Worm (Caenorhabditis elegans) whole organism, L1 larva: ENCODE data around the gene ZK1290.7.
A peak's percentile ranks its signal among the peaks of the same experiment; 100 is the strongest.

Experiments
- Y116A8C.19 ChIP-seq: sonication (generic microtip); optimal IDR thresholded peaks from 2 replicates; lab custom pipeline; 2016; ENCODE audit warnings: missing compliant biosample characterization, missing genetic modification characterization, borderline replicate concordance
- aha-1 ChIP-seq: fragments of 150-350 bp; optimal IDR thresholded peaks from 2 replicates; lab custom pipeline; 2014; ENCODE audit warnings: missing biosample characterization, missing genetic modification characterization
- blmp-1 ChIP-seq: fragments of 150-350 bp; optimal IDR thresholded peaks from 2 replicates; lab custom pipeline; 2014; ENCODE audit warnings: missing biosample characterization, missing genetic modification characterization
- ceh-63 ChIP-seq: fragments of 200-800 bp; sonication (Bioruptor generic); optimal IDR thresholded peaks from 2 replicates; lab custom pipeline; 2018; ENCODE audit warnings: mild to moderate bottlenecking, missing genetic modification characterization, missing compliant biosample characterization
- ceh-82 ChIP-seq, 3 experiments: fragments of 150-350 bp in 1 of 3; sonication (generic microtip) in 2 of 3; optimal IDR thresholded peaks; 2 replicates each; lab custom pipeline; 2014 to 2017; ENCODE audit warnings: missing biosample characterization in 3 of 3, missing genetic modification characterization in 3 of 3
- ces-1 ChIP-seq: fragments of 150-350 bp; optimal IDR thresholded peaks from 2 replicates; lab custom pipeline; 2014; ENCODE audit warnings: missing biosample characterization, missing genetic modification reagents, missing genetic modification characterization
- efl-1 ChIP-seq, 4 experiments: fragments of 150-350 bp; optimal IDR thresholded peaks in 3 of 4; peaks in 1 of 4; 1 replicate in 1 of 4; 2 replicates in 3 of 4; lab custom pipeline; 2014; ENCODE audit warnings: missing biosample characterization in 2 of 4, missing genetic modification characterization in 2 of 4, missing genetic modification reagents in 2 of 4
- efl-3 ChIP-seq: fragments of 200-800 bp; sonication (Bioruptor generic); optimal IDR thresholded peaks from 2 replicates; lab custom pipeline; 2018; ENCODE audit warnings: mild to moderate bottlenecking, missing genetic modification characterization, missing compliant biosample characterization
- egl-13 ChIP-seq: sonication (generic microtip); optimal IDR thresholded peaks from 2 replicates; lab custom pipeline; 2016; ENCODE audit warnings: missing genotype, missing genetic modification reagents, missing genetic modification characterization, missing compliant biosample characterization
- elt-2 ChIP-seq: sonication (generic microtip); optimal IDR thresholded peaks from 2 replicates; lab custom pipeline; 2016; ENCODE audit warnings: missing genetic modification characterization, mild to moderate bottlenecking, inconsistent platforms, missing compliant biosample characterization, missing genetic modification reagents
- elt-3 ChIP-seq, 6 experiments: fragments of 150-350 bp in 1 of 6; sonication (generic microtip); optimal IDR thresholded peaks; 2 replicates each; lab custom pipeline; 2017 to 2018; ENCODE audit warnings: missing biosample characterization in 6 of 6, missing genetic modification characterization in 6 of 6, inconsistent platforms in 1 of 6
- fkh-10 ChIP-seq: sonication (generic microtip); optimal IDR thresholded peaks from 2 replicates; lab custom pipeline; 2017; ENCODE audit warnings: missing biosample characterization, missing genetic modification reagents, missing genetic modification characterization
- fos-1 ChIP-seq: fragments of 150-350 bp; optimal IDR thresholded peaks from 2 replicates; lab custom pipeline; 2014; ENCODE audit warnings: missing biosample characterization, missing genetic modification characterization
- hlh-4 ChIP-seq: sonication (generic microtip); optimal IDR thresholded peaks from 2 replicates; lab custom pipeline; 2016; ENCODE audit warnings: mild to moderate bottlenecking, missing genetic modification characterization, missing compliant biosample characterization
- hpl-2 ChIP-seq: fragments of 150-350 bp; optimal IDR thresholded peaks from 2 replicates; lab custom pipeline; 2014; ENCODE audit warnings: missing biosample characterization, missing genetic modification reagents, missing genetic modification characterization
- isw-1 ChIP-seq: fragments of 200-800 bp; sonication (Bioruptor generic); IDR thresholded peaks from 2 replicates; pipeline ENCODE4 v1.3.6; 2022; ENCODE audit warnings: missing genetic modification characterization, missing compliant biosample characterization
- jun-1 ChIP-seq: fragments of 150-350 bp; optimal IDR thresholded peaks from 2 replicates; lab custom pipeline; 2014; ENCODE audit warnings: missing biosample characterization, missing genetic modification reagents, missing genetic modification characterization
- lin-13 ChIP-seq: fragments of 150-350 bp; optimal IDR thresholded peaks from 2 replicates; lab custom pipeline; 2014; ENCODE audit warnings: missing biosample characterization, missing genetic modification reagents, missing genetic modification characterization
- lin-14 ChIP-seq: fragments of 200-800 bp; sonication (Bioruptor generic); optimal IDR thresholded peaks from 2 replicates; lab custom pipeline; 2018; ENCODE audit warnings: mild to moderate bottlenecking, missing genetic modification characterization, moderate library complexity, missing compliant biosample characterization
- lin-15B ChIP-seq: fragments of 150-350 bp; sonication (generic microtip); optimal IDR thresholded peaks from 3 replicates; lab custom pipeline; 2014; ENCODE audit warnings: missing biosample characterization, missing genetic modification characterization
- lin-35 ChIP-seq, 2 experiments: fragments of 150-350 bp; optimal IDR thresholded peaks; 2 replicates each; lab custom pipeline; 2014; ENCODE audit warnings: missing biosample characterization in 2 of 2, missing genetic modification characterization in 2 of 2, missing genetic modification reagents in 2 of 2
- lin-39 ChIP-seq: fragments of 150-350 bp; optimal IDR thresholded peaks from 2 replicates; lab custom pipeline; 2014; ENCODE audit warnings: missing biosample characterization, missing genetic modification reagents, missing genetic modification characterization
- lir-3 ChIP-seq: sonication (generic microtip); optimal IDR thresholded peaks from 2 replicates; lab custom pipeline; 2016; ENCODE audit warnings: mild to moderate bottlenecking, missing genetic modification characterization, moderate library complexity, missing compliant biosample characterization; ENCODE audit not compliant: poor library complexity
- lsy-2 ChIP-seq, 2 experiments: fragments of 150-350 bp; optimal IDR thresholded peaks; 2 replicates each; lab custom pipeline; 2014; ENCODE audit warnings: missing biosample characterization in 2 of 2, missing genetic modification characterization in 2 of 2
- mab-9 ChIP-seq: fragments of 200-800 bp; sonication (Bioruptor generic); IDR thresholded peaks from 2 replicates; pipeline ENCODE4 v1.3.6; 2022; ENCODE audit warnings: missing genetic modification reagents, missing genetic modification characterization, missing compliant biosample characterization
- mef-2 ChIP-seq: fragments of 150-350 bp; optimal IDR thresholded peaks from 2 replicates; lab custom pipeline; 2014; ENCODE audit warnings: missing biosample characterization, missing genetic modification characterization
- nhr-12 ChIP-seq: sonication (generic microtip); optimal IDR thresholded peaks from 2 replicates; lab custom pipeline; 2017; ENCODE audit warnings: missing biosample characterization, missing genetic modification characterization
- nhr-19 ChIP-seq: fragments of 200-800 bp; sonication (Bioruptor generic); conservative IDR thresholded peaks from 2 replicates; pipeline ENCODE4 v1.3.6; 2022; ENCODE audit warnings: missing genetic modification characterization, missing compliant biosample characterization
- nhr-28 ChIP-seq: fragments of 150-350 bp; optimal IDR thresholded peaks from 2 replicates; lab custom pipeline; 2014; ENCODE audit warnings: missing biosample characterization, missing genetic modification characterization
- nhr-71 ChIP-seq: sonication (generic microtip); optimal IDR thresholded peaks from 2 replicates; lab custom pipeline; 2016; ENCODE audit warnings: mild to moderate bottlenecking, missing genetic modification characterization, moderate library complexity, missing compliant biosample characterization
- nhr-76 ChIP-seq: sonication (generic microtip); optimal IDR thresholded peaks from 2 replicates; lab custom pipeline; 2017; ENCODE audit warnings: missing biosample characterization, missing genetic modification characterization
- nhr-77 ChIP-seq: fragments of 150-350 bp; optimal IDR thresholded peaks from 2 replicates; lab custom pipeline; 2014; ENCODE audit warnings: missing biosample characterization, missing genetic modification characterization
- nhr-90 ChIP-seq: sonication (generic microtip); optimal IDR thresholded peaks from 2 replicates; lab custom pipeline; 2016; ENCODE audit warnings: mild to moderate bottlenecking, missing genetic modification characterization, missing compliant biosample characterization; ENCODE audit not compliant: poor library complexity
- pax-3 ChIP-seq: fragments of 200-800 bp; sonication (Bioruptor generic); optimal IDR thresholded peaks from 2 replicates; lab custom pipeline; 2018; ENCODE audit warnings: mild to moderate bottlenecking, missing genetic modification characterization, moderate library complexity, missing compliant biosample characterization
- pqm-1 ChIP-seq: sonication (generic microtip); optimal IDR thresholded peaks from 3 replicates; lab custom pipeline; 2017; ENCODE audit warnings: missing biosample characterization, missing genetic modification characterization
- rnt-1 ChIP-seq: sonication (generic microtip); optimal IDR thresholded peaks from 2 replicates; lab custom pipeline; 2016; ENCODE audit warnings: mild to moderate bottlenecking, missing genetic modification characterization, moderate library complexity, missing compliant biosample characterization
- skn-1 ChIP-seq: fragments of 150-350 bp; optimal IDR thresholded peaks from 2 replicates; lab custom pipeline; 2014; ENCODE audit warnings: missing biosample characterization, missing genetic modification characterization
- snu-23 ChIP-seq: sonication (generic microtip); optimal IDR thresholded peaks from 2 replicates; lab custom pipeline; 2016; ENCODE audit warnings: missing genetic modification characterization, missing compliant biosample characterization
- sox-4 ChIP-seq: sonication (generic microtip); optimal IDR thresholded peaks from 2 replicates; lab custom pipeline; 2016; ENCODE audit warnings: missing genetic modification characterization, missing compliant biosample characterization
- sptf-1 ChIP-seq: fragments of 150-350 bp; optimal IDR thresholded peaks from 2 replicates; lab custom pipeline; 2014; ENCODE audit warnings: missing biosample characterization, missing genetic modification characterization
- tbx-2 ChIP-seq: sonication (generic microtip); optimal IDR thresholded peaks from 2 replicates; lab custom pipeline; 2016; ENCODE audit warnings: missing genetic modification characterization, missing compliant biosample characterization
- tlp-1 ChIP-seq: fragments of 150-350 bp; optimal IDR thresholded peaks from 2 replicates; lab custom pipeline; 2014; ENCODE audit warnings: missing biosample characterization, missing genetic modification characterization
- unc-130 ChIP-seq: fragments of 150-350 bp; optimal IDR thresholded peaks from 2 replicates; lab custom pipeline; 2017; ENCODE audit warnings: missing biosample characterization, missing genetic modification characterization, inconsistent platforms
- unc-30 ChIP-seq: sonication (generic microtip); optimal IDR thresholded peaks from 2 replicates; lab custom pipeline; 2017; ENCODE audit warnings: missing biosample characterization, missing genetic modification characterization
- unc-86 ChIP-seq: sonication (generic microtip); optimal IDR thresholded peaks from 2 replicates; lab custom pipeline; 2016; ENCODE audit warnings: missing genetic modification characterization, missing compliant biosample characterization
- unc-98 ChIP-seq: fragments of 200-800 bp; sonication (Bioruptor generic); IDR thresholded peaks from 2 replicates; pipeline ENCODE4 v1.3.6; 2022; ENCODE audit warnings: missing genetic modification characterization, missing compliant biosample characterization
- vab-15 ChIP-seq: sonication (generic microtip); optimal IDR thresholded peaks from 2 replicates; lab custom pipeline; 2017; ENCODE audit warnings: missing genotype, mild to moderate bottlenecking, missing genetic modification characterization, missing compliant biosample characterization
- zip-4 ChIP-seq: fragments of 200-800 bp; sonication (Bioruptor generic); optimal IDR thresholded peaks from 2 replicates; lab custom pipeline; 2018; ENCODE audit warnings: mild to moderate bottlenecking, missing genetic modification characterization, moderate library complexity, missing compliant biosample characterization
- ztf-11 ChIP-seq, 2 experiments: sonication (generic microtip); optimal IDR thresholded peaks; 2 replicates each; lab custom pipeline; 2016 to 2017; ENCODE audit warnings: missing genetic modification characterization in 2 of 2, missing biosample characterization in 1 of 2, missing compliant biosample characterization in 1 of 2
- ztf-4 ChIP-seq: fragments of 150-350 bp; optimal IDR thresholded peaks from 2 replicates; lab custom pipeline; 2014; ENCODE audit warnings: missing biosample characterization, missing genetic modification characterization

Gene ZK1290.7

ce11 chrII:7555454-7555853 lies 30.1 kb upstream of the ZK1290.7 start, which contains the start of gene ZK1290.14:
TSS of gene ZK1290.14 (minus strand) at chrII:7555592.
- TF ChIP-seq unc-98 (GFP tag; lab: Robert Waterston, UW) (no peak), mef-2 (tag; lab: Kevin White, UChicago) (no peak), lin-13 (GFP tag; lab: Kevin White, UChicago) (no peak), lin-14 (peak; percentile 0), nhr-19 (GFP tag; lab: Robert Waterston, UW) (no peak), nhr-77 (tag; lab: Kevin White, UChicago) (no peak)
- TF ChIP-seq, all 84 proteins: peak for 1

ce11 chrII:7554716-7555247 lies 29.4 kb upstream of the ZK1290.7 start:
- TF ChIP-seq nhr-28 (tag; lab: Kevin White, UChicago), result no peak
- TF ChIP-seq blmp-1 (tag; lab: Kevin White, UChicago), result peak; percentile 36
- TF ChIP-seq mef-2 (tag; lab: Kevin White, UChicago), result no peak
- TF ChIP-seq isw-1 (GFP tag; lab: Robert Waterston, UW), result no peak
- TF ChIP-seq jun-1 (tag; lab: Kevin White, UChicago), result no peak
- no peak for TF ChIP-seq unc-98 (GFP tag; lab: Robert Waterston, UW)
- TF ChIP-seq nhr-76 (tag; lab: Kevin White, UChicago), result no peak
- TF ChIP-seq unc-130, result no peak
- TF ChIP-seq mab-9, result no peak
- TF ChIP-seq egl-13 (tag; lab: Kevin White, UChicago), result no peak
- TF ChIP-seq tlp-1 (tag; lab: Kevin White, UChicago), result no peak
- no peak for TF ChIP-seq efl-3
- peak; percentile 32 for TF ChIP-seq pqm-1 (tag; lab: Kevin White, UChicago)
- TF ChIP-seq lin-35 (GFP tag; optimal IDR thresholded peaks at IDR 0.05; lab: Kevin White, UChicago), result peak in 1 of 2 experiments; percentile 64
- no peak for TF ChIP-seq ztf-11 (tag; optimal IDR thresholded peaks at IDR 0.05; lab: Kevin White, UChicago)
- TF ChIP-seq ztf-4 (tag; lab: Kevin White, UChicago), result no peak
- TF ChIP-seq snu-23, result peak; percentile 33
- TF ChIP-seq ceh-63, result no peak
- no peak for TF ChIP-seq fos-1
- no peak for TF ChIP-seq lir-3 (tag; lab: Kevin White, UChicago)
- no peak for TF ChIP-seq aha-1 (tag; lab: Kevin White, UChicago)
- TF ChIP-seq lin-14, result peak; percentile 70
- peak; percentile 45 for TF ChIP-seq nhr-71 (tag; lab: Kevin White, UChicago)
- no peak for TF ChIP-seq Y116A8C.19 (tag; lab: Kevin White, UChicago)
- TF ChIP-seq sox-4, result no peak
- TF ChIP-seq lin-39 (tag; lab: Kevin White, UChicago), result no peak
- no peak for TF ChIP-seq fkh-10 (GFP tag; lab: Kevin White, UChicago)
- TF ChIP-seq elt-2 (tag; lab: Kevin White, UChicago), result peak; percentile 94
- no peak for TF ChIP-seq hpl-2 (GFP tag; lab: Kevin White, UChicago)
- TF ChIP-seq zip-4 (GFP tag; lab: Kevin White, UChicago), result no peak
- no peak for TF ChIP-seq efl-1 (optimal IDR thresholded peaks at IDR 0.05; lab: Kevin White, UChicago)
- TF ChIP-seq efl-1 (GFP tag; optimal IDR thresholded peaks at IDR 0.05 in 1 of 2; lab: Kevin White, UChicago), result no peak
- peak; percentile 2 for TF ChIP-seq skn-1 (tag; lab: Kevin White, UChicago)
- peak in 1 of 6 experiments; percentile 32 for TF ChIP-seq elt-3 (tag; optimal IDR thresholded peaks at IDR 0.05; lab: Kevin White, UChicago)
- TF ChIP-seq tbx-2 (tag; lab: Kevin White, UChicago), result no peak
- TF ChIP-seq nhr-90, result peak; percentile 37
- TF ChIP-seq lin-15B (tag; lab: Kevin White, UChicago), result no peak
- no peak for TF ChIP-seq ceh-82 (tag; optimal IDR thresholded peaks at IDR 0.05; lab: Kevin White, UChicago)
- TF ChIP-seq unc-30, result no peak
- TF ChIP-seq sptf-1 (tag; lab: Kevin White, UChicago), result no peak
- no peak for TF ChIP-seq hlh-4
- TF ChIP-seq rnt-1, result no peak
- TF ChIP-seq ces-1 (GFP tag; lab: Kevin White, UChicago), result no peak
- TF ChIP-seq vab-15 (tag; lab: Kevin White, UChicago), result no peak
- no peak for TF ChIP-seq unc-86 (tag; lab: Kevin White, UChicago)
- TF ChIP-seq lsy-2 (tag; optimal IDR thresholded peaks at IDR 0.05; lab: Kevin White, UChicago), result no peak
- TF ChIP-seq nhr-12, result no peak
- TF ChIP-seq pax-3 (tag; lab: Kevin White, UChicago), result no peak
- TF ChIP-seq nhr-77 (tag; lab: Kevin White, UChicago), result no peak
